Fruit fly (Drosophila melanogaster): ENCODE results near the gene sv.

DNA sequence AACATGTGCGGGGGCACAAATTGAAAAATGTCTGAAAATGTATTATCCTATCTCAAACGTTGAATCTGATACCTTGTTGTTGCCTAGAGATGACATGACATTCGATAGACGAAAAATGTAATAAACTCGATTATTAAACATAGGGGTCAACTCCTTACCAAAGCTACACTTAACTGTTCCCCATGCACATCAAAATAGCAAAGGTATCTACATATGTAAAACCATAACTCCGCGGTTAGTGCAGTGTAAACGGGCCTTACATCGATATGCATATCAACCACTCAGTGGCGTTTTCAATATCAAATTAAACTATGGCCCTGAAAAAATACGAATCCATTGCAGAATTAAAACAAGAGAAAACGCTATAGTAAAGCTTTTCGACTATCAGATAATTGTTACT lies 37.3 kb upstream of the sv start:
- TF ChIP-seq ttk (optimal IDR thresholded peaks at IDR 0.05) = no peak
- no peak for TF ChIP-seq h (optimal IDR thresholded peaks at IDR 0.05)
- no peak for TF ChIP-seq insv (optimal IDR thresholded peaks at IDR 0.05)
- no peak for TF ChIP-seq Sin3A (optimal IDR thresholded peaks at IDR 0.05)
